Fruit fly (Drosophila melanogaster) whole organism, embryonic: Measurements from ENCODE around the gene CG17154.
A peak's percentile ranks its signal among the peaks of the same experiment; 100 is the strongest.

Experiments used
- B-H2 ChIP-seq: fragments of 200-800 bp; sonication (Bioruptor generic); optimal IDR thresholded peaks from 2 replicates; lab custom pipeline; 2018; ENCODE audit warnings: missing biosample characterization, mild to moderate bottlenecking, missing genetic modification characterization
- BtbVII ChIP-seq: fragments of 200-800 bp; sonication (Bioruptor generic); optimal IDR thresholded peaks from 3 replicates; lab custom pipeline; 2017; ENCODE audit warnings: missing biosample characterization, mild to moderate bottlenecking, missing genetic modification characterization
- CG10147 ChIP-seq: fragments of 200-800 bp; sonication (Bioruptor generic); optimal IDR thresholded peaks from 2 replicates; lab custom pipeline; 2019; ENCODE audit warnings: missing biosample characterization, mild to moderate bottlenecking, missing genetic modification characterization, moderate library complexity
- CG1024 ChIP-seq: fragments of 200-800 bp; sonication (Bioruptor generic); IDR thresholded peaks from 2 replicates; pipeline ENCODE4 v1.3.6; 2022; ENCODE audit warnings: missing biosample characterization, missing genetic modification characterization
- CG10654 ChIP-seq: fragments of 200-800 bp; sonication (Bioruptor generic); optimal IDR thresholded peaks from 2 replicates; lab custom pipeline; 2016; ENCODE audit warnings: missing biosample characterization, missing genetic modification characterization
- CG11504 ChIP-seq: fragments of 200-800 bp; sonication (Bioruptor generic); optimal IDR thresholded peaks from 3 replicates; lab custom pipeline; 2019; ENCODE audit warnings: missing biosample characterization, mild to moderate bottlenecking, missing genetic modification characterization, moderate library complexity
- CG12071 ChIP-seq: fragments of 200-800 bp; sonication (Bioruptor generic); optimal IDR thresholded peaks from 3 replicates; lab custom pipeline; 2018; ENCODE audit warnings: missing biosample characterization, mild to moderate bottlenecking, missing genetic modification characterization
- CG12155 ChIP-seq: fragments of 200-800 bp; sonication (Bioruptor generic); optimal IDR thresholded peaks from 3 replicates; lab custom pipeline; 2016; ENCODE audit warnings: missing biosample characterization, missing genetic modification characterization
- CG12744 ChIP-seq: fragments of 200-800 bp; sonication (Bioruptor generic); optimal IDR thresholded peaks from 2 replicates; lab custom pipeline; 2016; ENCODE audit warnings: missing biosample characterization, missing genetic modification characterization
- CG13775 ChIP-seq: fragments of 200-800 bp; sonication (Bioruptor generic); optimal IDR thresholded peaks from 3 replicates; lab custom pipeline; 2017; ENCODE audit warnings: missing biosample characterization, mild to moderate bottlenecking, missing genetic modification characterization
- CG14667 ChIP-seq: fragments of 200-800 bp; sonication (Bioruptor generic); IDR thresholded peaks from 2 replicates; pipeline ENCODE4 v1.3.6; 2022; ENCODE audit warnings: missing biosample characterization, missing genetic modification characterization
- CG1529 ChIP-seq: fragments of 200-800 bp; sonication (Bioruptor generic); optimal IDR thresholded peaks from 3 replicates; lab custom pipeline; 2018; ENCODE audit warnings: missing biosample characterization, missing genetic modification characterization
- CG15696 ChIP-seq: fragments of 200-800 bp; sonication (Bioruptor generic); optimal IDR thresholded peaks from 2 replicates; lab custom pipeline; 2019; ENCODE audit warnings: missing biosample characterization, mild to moderate bottlenecking, missing genetic modification characterization, moderate library complexity
- CG1647 ChIP-seq: fragments of 200-800 bp; sonication (Bioruptor generic); optimal IDR thresholded peaks from 3 replicates; lab custom pipeline; 2016; ENCODE audit warnings: missing biosample characterization, missing genetic modification characterization
- CG16815 ChIP-seq: fragments of 200-800 bp; sonication (Bioruptor generic); optimal IDR thresholded peaks from 3 replicates; lab custom pipeline; 2017; ENCODE audit warnings: missing biosample characterization, mild to moderate bottlenecking, missing genetic modification characterization
- CG16863 ChIP-seq: fragments of 200-800 bp; sonication (Bioruptor generic); optimal IDR thresholded peaks from 3 replicates; lab custom pipeline; 2016; ENCODE audit warnings: missing biosample characterization, missing genetic modification characterization
- CG17612 ChIP-seq: fragments of 200-800 bp; sonication (Bioruptor generic); IDR thresholded peaks from 2 replicates; pipeline ENCODE4 v1.3.6; 2022; ENCODE audit warnings: missing biosample characterization, missing genetic modification characterization
- CG1792 ChIP-seq: fragments of 200-800 bp; sonication (Bioruptor generic); optimal IDR thresholded peaks from 2 replicates; lab custom pipeline; 2016; ENCODE audit warnings: missing biosample characterization, missing genetic modification characterization
- CG18476 ChIP-seq: fragments of 200-800 bp; sonication (Bioruptor generic); optimal IDR thresholded peaks from 2 replicates; lab custom pipeline; 2016; ENCODE audit warnings: missing biosample characterization, mild to moderate bottlenecking, missing genetic modification characterization
- CG4424 ChIP-seq: fragments of 200-800 bp; sonication (Bioruptor generic); optimal IDR thresholded peaks from 3 replicates; lab custom pipeline; 2016; ENCODE audit warnings: missing biosample characterization, missing genetic modification characterization
- CG4730 ChIP-seq: fragments of 200-800 bp; sonication (Bioruptor generic); IDR thresholded peaks from 2 replicates; pipeline ENCODE4 v1.3.6; 2022; ENCODE audit warnings: missing biosample characterization, missing genetic modification characterization
- CG5953 ChIP-seq: fragments of 200-800 bp; sonication (Bioruptor generic); IDR thresholded peaks from 2 replicates; pipeline ENCODE4 v1.3.6; 2022; ENCODE audit warnings: missing biosample characterization, missing genetic modification characterization
- CG6854 ChIP-seq: fragments of 200-800 bp; sonication (Bioruptor generic); optimal IDR thresholded peaks from 3 replicates; lab custom pipeline; 2017; ENCODE audit warnings: missing biosample characterization, mild to moderate bottlenecking, missing genetic modification characterization
- CG7839 ChIP-seq: fragments of 200-800 bp; sonication (Bioruptor generic); optimal IDR thresholded peaks from 3 replicates; lab custom pipeline; 2018; ENCODE audit warnings: missing biosample characterization, mild to moderate bottlenecking, missing genetic modification characterization, moderate library complexity
- CG9932 ChIP-seq: fragments of 200-800 bp; sonication (Bioruptor generic); IDR thresholded peaks from 2 replicates; pipeline ENCODE4 v1.3.6; 2022; ENCODE audit warnings: missing biosample characterization, missing genetic modification characterization
- Dek ChIP-seq: fragments of 200-800 bp; sonication (Bioruptor generic); optimal IDR thresholded peaks from 3 replicates; lab custom pipeline; 2019; ENCODE audit warnings: missing biosample characterization, mild to moderate bottlenecking, missing genetic modification characterization, moderate library complexity
- Fer1 ChIP-seq: fragments of 200-800 bp; sonication (Bioruptor generic); optimal IDR thresholded peaks from 2 replicates; lab custom pipeline; 2017; ENCODE audit warnings: missing biosample characterization, mild to moderate bottlenecking, missing genetic modification characterization
- HLH3B ChIP-seq: fragments of 200-800 bp; sonication (Bioruptor generic); IDR thresholded peaks from 2 replicates; pipeline ENCODE4 v1.3.6; 2022; ENCODE audit warnings: missing biosample characterization, missing genetic modification characterization
- Lim3 ChIP-seq: fragments of 200-800 bp; sonication (Bioruptor generic); IDR thresholded peaks from 2 replicates; pipeline ENCODE4 v1.3.6; 2022; ENCODE audit warnings: missing biosample characterization, missing genetic modification characterization
- Sin3A ChIP-seq: fragments of >200 bp; optimal IDR thresholded peaks from 2 replicates; lab custom pipeline; 2018
- Sox102F ChIP-seq: fragments of 200-800 bp; sonication (Bioruptor generic); optimal IDR thresholded peaks from 2 replicates; lab custom pipeline; 2018; ENCODE audit warnings: missing biosample characterization, mild to moderate bottlenecking, missing genetic modification characterization, moderate library complexity
- Sry-δ ChIP-seq: fragments of 200-800 bp; sonication (Bioruptor generic); optimal IDR thresholded peaks from 2 replicates; lab custom pipeline; 2016; ENCODE audit warnings: missing biosample characterization, missing genetic modification characterization
- YL-1 ChIP-seq: fragments of 200-800 bp; sonication (Bioruptor generic); optimal IDR thresholded peaks from 3 replicates; lab custom pipeline; 2017; ENCODE audit warnings: missing biosample characterization, mild to moderate bottlenecking, missing genetic modification characterization
- abd-A ChIP-seq: fragments of 200-800 bp; sonication (Bioruptor generic); optimal IDR thresholded peaks from 3 replicates; lab custom pipeline; 2019; ENCODE audit warnings: missing biosample characterization, mild to moderate bottlenecking, missing genetic modification characterization, moderate library complexity
- aop ChIP-seq: fragments of 200-800 bp; sonication (Bioruptor generic); IDR thresholded peaks from 2 replicates; pipeline ENCODE4 v1.3.6; 2022; ENCODE audit warnings: missing biosample characterization, missing genetic modification characterization
- ap ChIP-seq: fragments of 200-800 bp; sonication (Bioruptor generic); IDR thresholded peaks from 2 replicates; pipeline ENCODE4 v1.3.6; 2022; ENCODE audit warnings: missing biosample characterization, missing genetic modification characterization
- br ChIP-seq: fragments of >200 bp; optimal IDR thresholded peaks from 2 replicates; lab custom pipeline; 2017
- cas ChIP-seq: fragments of 200-800 bp; sonication (Bioruptor generic); IDR thresholded peaks from 2 replicates; pipeline ENCODE4 v1.3.6; 2022; ENCODE audit warnings: missing biosample characterization, missing genetic modification characterization
- eve ChIP-seq, 2 experiments: fragments of >200 bp; optimal IDR thresholded peaks; 2 replicates each; lab custom pipeline; 2017; ENCODE audit warnings: missing biosample characterization in 2 of 2, missing genetic modification characterization in 2 of 2
- gem ChIP-seq: fragments of 200-800 bp; sonication (Bioruptor generic); optimal IDR thresholded peaks from 2 replicates; lab custom pipeline; 2019; ENCODE audit warnings: missing biosample characterization, mild to moderate bottlenecking, missing genetic modification characterization, moderate library complexity
- gt ChIP-seq: fragments of 200-800 bp; sonication (Bioruptor generic); IDR thresholded peaks from 2 replicates; pipeline ENCODE4 v1.3.6; 2022; ENCODE audit warnings: missing biosample characterization, missing genetic modification characterization
- kay ChIP-seq: fragments of 200-800 bp; sonication (Bioruptor generic); optimal IDR thresholded peaks from 2 replicates; lab custom pipeline; 2016; ENCODE audit warnings: missing biosample characterization, missing genetic modification characterization
- knrl ChIP-seq: fragments of 200-800 bp; sonication (Bioruptor generic); IDR thresholded peaks from 3 replicates; pipeline ENCODE4 v1.3.6; 2022; ENCODE audit warnings: missing biosample characterization, missing genetic modification characterization; ENCODE audit not compliant: partially characterized antibody
- pho ChIP-seq: fragments of 200-800 bp; sonication (Bioruptor generic); optimal IDR thresholded peaks from 2 replicates; lab custom pipeline; 2016; ENCODE audit warnings: missing biosample characterization, missing genetic modification characterization
- pita ChIP-seq: fragments of 200-800 bp; sonication (Bioruptor generic); optimal IDR thresholded peaks from 2 replicates; lab custom pipeline; 2017; ENCODE audit warnings: missing biosample characterization, mild to moderate bottlenecking, missing genetic modification characterization
- pros ChIP-seq: fragments of 200-800 bp; sonication (Bioruptor generic); optimal IDR thresholded peaks from 3 replicates; lab custom pipeline; 2019; ENCODE audit warnings: missing biosample characterization, mild to moderate bottlenecking, missing genetic modification characterization, moderate library complexity
- shn ChIP-seq: fragments of 200-800 bp; sonication (Bioruptor generic); optimal IDR thresholded peaks from 3 replicates; lab custom pipeline; 2016; ENCODE audit warnings: missing biosample characterization, missing genetic modification characterization
- so ChIP-seq: fragments of 200-800 bp; sonication (Bioruptor generic); IDR thresholded peaks from 3 replicates; pipeline ENCODE4 v1.3.6; 2022; ENCODE audit warnings: missing biosample characterization, missing genetic modification characterization
- sr ChIP-seq: fragments of 200-800 bp; sonication (Bioruptor generic); IDR thresholded peaks from 3 replicates; pipeline ENCODE4 v1.3.6; 2022; ENCODE audit warnings: missing biosample characterization, missing genetic modification characterization
- tgo ChIP-seq: fragments of 200-800 bp; sonication (Bioruptor generic); IDR thresholded peaks from 3 replicates; pipeline ENCODE4 v1.3.6; 2022; ENCODE audit warnings: missing biosample characterization, missing genetic modification characterization
- z ChIP-seq: fragments of 200-800 bp; sonication (Bioruptor generic); IDR thresholded peaks from 3 replicates; pipeline ENCODE4 v1.3.6; 2022; ENCODE audit warnings: missing biosample characterization, missing genetic modification characterization

CG17154 gene

dm6 chr3L:12090898-12091685 lies 2.7 kb downstream of the CG17154 start (continued):
- no peak for TF ChIP-seq B-H2
- peak; percentile 12 for TF ChIP-seq CG1529 (GFP tag; lab: Kevin White, UChicago)
- peak; percentile 3 for TF ChIP-seq Sry-δ (GFP tag; lab: Kevin White, UChicago)
- peak; percentile 7 for TF ChIP-seq CG16815 (GFP tag; lab: Kevin White, UChicago)
- peak; percentile 77 for TF ChIP-seq BtbVII (GFP tag; lab: Kevin White, UChicago)
- peak; percentile 10 for TF ChIP-seq CG15696
- TF ChIP-seq CG1024 (GFP tag; lab: Robert Waterston, UW) = no peak
- TF ChIP-seq kay (GFP tag; lab: Kevin White, UChicago) = peak; percentile 44
- peak; percentile 18 for TF ChIP-seq pho (GFP tag; lab: Kevin White, UChicago)
- TF ChIP-seq knrl (GFP tag; lab: Robert Waterston, UW) = no peak
- TF ChIP-seq Sin3A (lab: Kevin White, UChicago) = no peak
- TF ChIP-seq CG12744 (GFP tag; lab: Kevin White, UChicago) = peak; percentile 26
- peak; percentile 34 for TF ChIP-seq CG10147 (GFP tag; lab: Kevin White, UChicago)
- peak; percentile 38 for TF ChIP-seq CG16863 (GFP tag; lab: Kevin White, UChicago)
- TF ChIP-seq CG14667 (GFP tag; lab: Robert Waterston, UW) = peak; percentile 45; the same call in 1 of the 2 replicates
- TF ChIP-seq Sox102F (GFP tag; lab: Kevin White, UChicago) = peak; percentile 68
- peak; percentile 39 for TF ChIP-seq CG12155 (GFP tag; lab: Kevin White, UChicago)
- peak; percentile 13 for TF ChIP-seq CG6854 (GFP tag; lab: Kevin White, UChicago)
- peak; percentile 79 for TF ChIP-seq CG11504 (tag; lab: Kevin White, UChicago)
- no peak for TF ChIP-seq br (lab: Kevin White, UChicago)
- TF ChIP-seq aop (GFP tag; lab: Robert Waterston, UW) = peak; percentile 38; the same call in 1 of the 2 replicates
- TF ChIP-seq Lim3 (GFP tag; lab: Robert Waterston, UW) = no peak
- TF ChIP-seq CG17612 (GFP tag; lab: Robert Waterston, UW) = peak; percentile 69; the same call in 1 of the 2 replicates
- peak; percentile 9 for TF ChIP-seq abd-A (tag; lab: Kevin White, UChicago)
- no peak for TF ChIP-seq CG18476
- no peak for TF ChIP-seq pita
- TF ChIP-seq sr = no peak
- peak; percentile 33 for TF ChIP-seq CG13775 (GFP tag; lab: Kevin White, UChicago)
- TF ChIP-seq so (GFP tag; lab: Robert Waterston, UW) = peak; percentile 48; the same call in 1 of the 3 replicates
- peak; percentile 81; the same call in 2 of the 3 replicates for TF ChIP-seq tgo (GFP tag; lab: Robert Waterston, UW)
- TF ChIP-seq gt (GFP tag; lab: Robert Waterston, UW) = no peak
- TF ChIP-seq CG1792 (GFP tag; lab: Kevin White, UChicago) = peak; percentile 59
- no peak for TF ChIP-seq z (GFP tag; lab: Robert Waterston, UW)
- TF ChIP-seq Fer1 (GFP tag; lab: Kevin White, UChicago) = peak; percentile 65
- TF ChIP-seq pros (GFP tag; lab: Kevin White, UChicago) = no peak
- peak; percentile 32 for TF ChIP-seq CG12071
- peak; percentile 77 for TF ChIP-seq CG7839 (tag; lab: Kevin White, UChicago)
- peak; percentile 35 for TF ChIP-seq CG10654 (GFP tag; lab: Kevin White, UChicago)
- TF ChIP-seq CG5953 (GFP tag; lab: Robert Waterston, UW) = peak; percentile 44; the same call in 1 of the 2 replicates
- peak; percentile 73 for TF ChIP-seq gem
- TF ChIP-seq shn = no peak
- TF ChIP-seq cas (GFP tag; lab: Robert Waterston, UW) = no peak
- peak in 1 of 2 experiments; percentile 15 for TF ChIP-seq eve (GFP tag; optimal IDR thresholded peaks at IDR 0.05; lab: Kevin White, UChicago)
- TF ChIP-seq YL-1 (GFP tag; lab: Kevin White, UChicago) = no peak
- peak; percentile 82 for TF ChIP-seq CG9932
- TF ChIP-seq Dek (tag; lab: Kevin White, UChicago) = peak; percentile 58
- TF ChIP-seq CG1647 = peak; percentile 29
- no peak for TF ChIP-seq HLH3B (GFP tag; lab: Robert Waterston, UW)
- TF ChIP-seq CG4730 (GFP tag; lab: Robert Waterston, UW) = peak; percentile 63
- TF ChIP-seq CG4424 (GFP tag; lab: Kevin White, UChicago) = peak; percentile 58
- TF ChIP-seq ap = peak; percentile 33; the same call in 1 of the 2 replicates
